Fruit fly (Drosophila melanogaster) whole organism, prepupa: ENCODE data around the gene RIOK1.

ENCODE experiments used
- CG4318 ChIP-seq: fragments of 200-800 bp; sonication (Bioruptor generic); optimal IDR thresholded peaks from 3 replicates; lab custom pipeline; 2017; ENCODE audit warnings: missing biosample characterization, mild to moderate bottlenecking, missing genetic modification characterization
- Eip75B ChIP-seq: fragments of 200-800 bp; sonication (Bioruptor generic); optimal IDR thresholded peaks from 3 replicates; lab custom pipeline; 2016; ENCODE audit warnings: missing biosample characterization, missing genetic modification characterization
- Eip93F ChIP-seq: fragments of 200-800 bp; sonication (Bioruptor generic); optimal IDR thresholded peaks from 2 replicates; lab custom pipeline; 2016; ENCODE audit warnings: missing biosample characterization, mild to moderate bottlenecking, missing genetic modification characterization
- Ets96B ChIP-seq: fragments of 200-800 bp; optimal IDR thresholded peaks from 2 replicates; lab custom pipeline; 2019; ENCODE audit warnings: missing biosample characterization, mild to moderate bottlenecking, missing genetic modification characterization, moderate library complexity
- Lpt ChIP-seq: fragments of 200-800 bp; sonication (Bioruptor generic); optimal IDR thresholded peaks from 3 replicates; lab custom pipeline; 2016; ENCODE audit warnings: missing biosample characterization, missing genetic modification characterization
- Sox102F ChIP-seq: fragments of 200-800 bp; sonication (Bioruptor generic); optimal IDR thresholded peaks from 2 replicates; lab custom pipeline; 2016; ENCODE audit warnings: missing biosample characterization, mild to moderate bottlenecking, missing genetic modification characterization
- Sox14 ChIP-seq: fragments of 200-800 bp; sonication (Bioruptor generic); optimal IDR thresholded peaks from 3 replicates; lab custom pipeline; 2016; ENCODE audit warnings: missing biosample characterization, missing genetic modification characterization
- dsx ChIP-seq: fragments of 200-800 bp; optimal IDR thresholded peaks from 3 replicates; lab custom pipeline; 2019; ENCODE audit warnings: missing biosample characterization, mild to moderate bottlenecking, missing genetic modification characterization, moderate library complexity; ENCODE audit not compliant: poor library complexity, severe bottlenecking
- net ChIP-seq: fragments of 200-800 bp; sonication (Bioruptor generic); optimal IDR thresholded peaks from 3 replicates; lab custom pipeline; 2016; ENCODE audit warnings: missing biosample characterization, missing genetic modification characterization
- ss ChIP-seq, 2 experiments: fragments of 200-800 bp; sonication (Bioruptor generic); optimal IDR thresholded peaks; 2 replicates in 1 of 2; 3 replicates in 1 of 2; lab custom pipeline; 2017 to 2018; ENCODE audit warnings: mild to moderate bottlenecking in 2 of 2, missing biosample characterization in 2 of 2, missing genetic modification characterization in 2 of 2, moderate library complexity in 1 of 2

- no peak for TF ChIP-seq ss (GFP tag; optimal IDR thresholded peaks at IDR 0.05; lab: Kevin White, UChicago)
- TF ChIP-seq Eip93F (GFP tag; lab: Kevin White, UChicago) = no peak
- no peak for TF ChIP-seq net
- TF ChIP-seq Sox14 (GFP tag; lab: Kevin White, UChicago) = no peak
- no peak for TF ChIP-seq Sox102F (GFP tag; lab: Kevin White, UChicago)
- TF ChIP-seq Lpt (GFP tag; lab: Kevin White, UChicago) = no peak
- TF ChIP-seq Ets96B (tag; lab: Kevin White, UChicago) = no peak
- TF ChIP-seq dsx = no peak
- TF ChIP-seq CG4318 = no peak
- no peak for TF ChIP-seq Eip75B (GFP tag; lab: Kevin White, UChicago)
These were observed 48.3 kb downstream of the RIOK1 start, which contains the start of the genes CG14137 and CG46394 for dm6 chr3L:11599965-11600420.
